Worm (Caenorhabditis elegans) whole organism, L2 larva: ENCODE measurements around the gene F47B8.1.

Experiments used
- C34F6.9 ChIP-seq: fragments of 150-350 bp; optimal IDR thresholded peaks from 2 replicates; lab custom pipeline; 2014; ENCODE audit warnings: missing biosample characterization, missing genetic modification characterization
- F13H6.1 ChIP-seq: sonication (generic microtip); optimal IDR thresholded peaks from 2 replicates; lab custom pipeline; 2016; ENCODE audit warnings: missing genetic modification characterization, missing compliant biosample characterization
- Y55F3AM.14 ChIP-seq: fragments of 200-800 bp; sonication (Bioruptor generic); optimal IDR thresholded peaks from 2 replicates; lab custom pipeline; 2018; ENCODE audit warnings: mild to moderate bottlenecking, missing genetic modification characterization, missing compliant biosample characterization
- ZK546.5 ChIP-seq: sonication (generic microtip); optimal IDR thresholded peaks from 2 replicates; lab custom pipeline; 2017; ENCODE audit warnings: missing biosample characterization, missing genetic modification characterization
- alr-1 ChIP-seq: fragments of 150-350 bp; optimal IDR thresholded peaks from 2 replicates; lab custom pipeline; 2014; ENCODE audit warnings: missing biosample characterization, missing genetic modification characterization
- aly-2 ChIP-seq: fragments of 150-350 bp; optimal IDR thresholded peaks from 2 replicates; lab custom pipeline; 2014; ENCODE audit warnings: missing biosample characterization, missing genetic modification characterization
- blmp-1 ChIP-seq: sonication (generic microtip); optimal IDR thresholded peaks from 2 replicates; lab custom pipeline; 2017; ENCODE audit warnings: missing genetic modification characterization, mild to moderate bottlenecking, missing compliant biosample characterization, antibody characterized with exemption, moderate library complexity; ENCODE audit not compliant: insufficient read depth
- ceh-16 ChIP-seq: fragments of 150-350 bp; optimal IDR thresholded peaks from 2 replicates; lab custom pipeline; 2014; ENCODE audit warnings: missing biosample characterization, missing genetic modification characterization
- ceh-82 ChIP-seq: fragments of 150-350 bp; optimal IDR thresholded peaks from 2 replicates; lab custom pipeline; 2014; ENCODE audit warnings: missing biosample characterization, missing genetic modification characterization
- crh-2 ChIP-seq: sonication (generic microtip); optimal IDR thresholded peaks from 2 replicates; lab custom pipeline; 2017; ENCODE audit warnings: missing biosample characterization, missing genetic modification characterization
- egl-27 ChIP-seq: sonication (generic microtip); optimal IDR thresholded peaks from 3 replicates; lab custom pipeline; 2017; ENCODE audit warnings: missing biosample characterization, missing genetic modification reagents, missing genetic modification characterization
- elt-1 ChIP-seq: fragments of 150-350 bp; optimal IDR thresholded peaks from 2 replicates; lab custom pipeline; 2014; ENCODE audit warnings: missing biosample characterization, missing genetic modification characterization
- elt-3 ChIP-seq: sonication (generic microtip); optimal IDR thresholded peaks from 2 replicates; lab custom pipeline; 2017; ENCODE audit warnings: missing biosample characterization, missing genetic modification characterization
- fos-1 ChIP-seq: fragments of 150-350 bp; optimal IDR thresholded peaks from 2 replicates; lab custom pipeline; 2014; ENCODE audit warnings: missing biosample characterization, missing genetic modification characterization
- lin-11 ChIP-seq: fragments of 150-350 bp; sonication (generic microtip); optimal IDR thresholded peaks from 2 replicates; lab custom pipeline; 2014; ENCODE audit warnings: missing biosample characterization, missing genetic modification characterization, inconsistent platforms, mixed read lengths
- lin-13 ChIP-seq: fragments of 150-350 bp; optimal IDR thresholded peaks from 2 replicates; lab custom pipeline; 2014; ENCODE audit warnings: missing biosample characterization, missing genetic modification reagents, missing genetic modification characterization
- lin-39 ChIP-seq: fragments of 150-350 bp; optimal IDR thresholded peaks from 2 replicates; lab custom pipeline; 2014; ENCODE audit warnings: missing biosample characterization, missing genetic modification reagents, missing genetic modification characterization
- lsy-2 ChIP-seq, 2 experiments: fragments of 150-350 bp in 1 of 2; sonication (generic microtip) in 1 of 2; optimal IDR thresholded peaks; 2 replicates each; lab custom pipeline; 2014 to 2017; ENCODE audit warnings: missing biosample characterization in 2 of 2, missing genetic modification characterization in 2 of 2
- mab-5 ChIP-seq: fragments of 150-350 bp; optimal IDR thresholded peaks from 2 replicates; lab custom pipeline; 2014; ENCODE audit warnings: missing biosample characterization, missing genetic modification characterization
- mbf-1 ChIP-seq: sonication (generic microtip); optimal IDR thresholded peaks from 2 replicates; lab custom pipeline; 2017; ENCODE audit warnings: missing biosample characterization, missing genetic modification characterization
- mdl-1 ChIP-seq, 2 experiments: fragments of 150-350 bp in 1 of 2; sonication (generic microtip) in 1 of 2; optimal IDR thresholded peaks; 2 replicates each; lab custom pipeline; 2017; ENCODE audit warnings: missing biosample characterization in 2 of 2, missing genetic modification characterization in 2 of 2
- nhr-10 ChIP-seq: sonication (generic microtip); optimal IDR thresholded peaks from 2 replicates; lab custom pipeline; 2017; ENCODE audit warnings: missing biosample characterization, missing genetic modification characterization
- nhr-11 ChIP-seq: fragments of 150-350 bp; optimal IDR thresholded peaks from 2 replicates; lab custom pipeline; 2014; ENCODE audit warnings: missing biosample characterization, missing genetic modification characterization
- nhr-21 ChIP-seq: fragments of 150-350 bp; optimal IDR thresholded peaks from 2 replicates; lab custom pipeline; 2014; ENCODE audit warnings: missing biosample characterization, missing genetic modification characterization
- nhr-25 ChIP-seq: fragments of 150-350 bp; sonication (generic microtip); optimal IDR thresholded peaks from 3 replicates; lab custom pipeline; 2014; ENCODE audit warnings: missing biosample characterization, missing genetic modification characterization
- nhr-6 ChIP-seq: fragments of 150-350 bp; optimal IDR thresholded peaks from 2 replicates; lab custom pipeline; 2014; ENCODE audit warnings: missing biosample characterization, missing genetic modification characterization
- nhr-77 ChIP-seq: fragments of 150-350 bp; optimal IDR thresholded peaks from 2 replicates; lab custom pipeline; 2014; ENCODE audit warnings: missing biosample characterization, missing genetic modification characterization
- sem-4 ChIP-seq: fragments of 150-350 bp; optimal IDR thresholded peaks from 2 replicates; lab custom pipeline; 2014; ENCODE audit warnings: missing biosample characterization, missing genetic modification reagents, missing genetic modification characterization
- sma-3 ChIP-seq: sonication (generic microtip); optimal IDR thresholded peaks from 2 replicates; lab custom pipeline; 2016; ENCODE audit warnings: missing genetic modification reagents, missing genetic modification characterization, missing compliant biosample characterization
- sma-9 ChIP-seq, 2 experiments: fragments of 150-350 bp in 1 of 2; sonication (generic microtip) in 1 of 2; optimal IDR thresholded peaks; 2 replicates each; lab custom pipeline; 2014 to 2016; ENCODE audit warnings: missing genetic modification characterization in 2 of 2, mild to moderate bottlenecking in 1 of 2, missing biosample characterization in 1 of 2, missing compliant biosample characterization in 1 of 2, missing genetic modification reagents in 1 of 2, moderate library complexity in 1 of 2
- snpc-4 ChIP-seq: fragments of 150-350 bp; optimal IDR thresholded peaks from 2 replicates; lab custom pipeline; 2014; ENCODE audit warnings: missing biosample characterization, missing genetic modification characterization
- unc-55 ChIP-seq: fragments of 150-350 bp; sonication (generic microtip); optimal IDR thresholded peaks from 3 replicates; lab custom pipeline; 2014; ENCODE audit warnings: missing biosample characterization, missing genetic modification reagents, missing genetic modification characterization
- unc-62 ChIP-seq: fragments of 150-350 bp; optimal IDR thresholded peaks from 2 replicates; lab custom pipeline; 2014; ENCODE audit warnings: missing biosample characterization, missing genetic modification reagents, missing genetic modification characterization
- zag-1 ChIP-seq: fragments of 150-350 bp; optimal IDR thresholded peaks from 2 replicates; lab custom pipeline; 2014; ENCODE audit warnings: missing biosample characterization, missing genetic modification characterization

Gene F47B8.1

ce11 chrV:14289363-14289762 is 24.8 kb downstream of the F47B8.1 start, which contains the start of gene F14D7.1:
F14D7.1 (minus strand) TSS chrV:14289463.
- no peak for TF ChIP-seq mbf-1 (tag; lab: Kevin White, UChicago)
- TF ChIP-seq unc-62: no peak
- no peak for TF ChIP-seq nhr-6 (tag; lab: Kevin White, UChicago)
- no peak for TF ChIP-seq egl-27 (tag; lab: Kevin White, UChicago)
- TF ChIP-seq nhr-11 (tag; lab: Kevin White, UChicago): no peak
- no peak for TF ChIP-seq lin-11 (tag; lab: Kevin White, UChicago)
- TF ChIP-seq sma-3: no peak
- no peak for TF ChIP-seq lsy-2 (tag; optimal IDR thresholded peaks at IDR 0.05; lab: Kevin White, UChicago)
- no peak for TF ChIP-seq nhr-25 (tag; lab: Kevin White, UChicago)
- TF ChIP-seq blmp-1 (tag; lab: Kevin White, UChicago): no peak
- TF ChIP-seq mdl-1 (tag; optimal IDR thresholded peaks at IDR 0.05; lab: Kevin White, UChicago): no peak
- no peak for TF ChIP-seq Y55F3AM.14
- TF ChIP-seq alr-1: no peak

DNA sequence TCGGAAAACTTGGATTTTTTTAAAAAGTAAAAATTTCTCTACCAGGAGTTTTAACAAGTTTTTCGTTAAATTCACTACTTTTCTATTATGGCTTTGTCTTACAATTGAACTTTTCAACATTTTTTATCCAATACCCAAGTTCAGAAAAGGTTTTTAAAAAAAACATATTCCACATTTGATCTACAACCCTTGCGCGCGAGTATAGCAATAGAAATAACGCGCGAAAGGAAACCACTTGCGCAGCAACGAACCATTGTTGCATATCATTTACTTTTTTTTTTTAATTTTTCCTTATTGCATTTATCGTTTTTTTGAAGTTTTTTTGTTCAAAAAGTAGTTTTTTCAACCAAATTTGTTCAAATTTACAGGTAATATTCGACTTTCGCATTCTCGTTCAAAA is 28.3 kb downstream of the F47B8.1 start, which contains the start of gene F40G12.11:
Gene F40G12.11, plus strand, starts transcription at position 369 of the 400 bp plus-strand sequence.
- TF ChIP-seq lin-11 (tag; lab: Kevin White, UChicago): no peak
- TF ChIP-seq lin-13 (GFP tag; lab: Kevin White, UChicago): no peak
- no peak for TF ChIP-seq aly-2 (tag; lab: Kevin White, UChicago)
- no peak for TF ChIP-seq crh-2 (tag; lab: Kevin White, UChicago)
- no peak for TF ChIP-seq zag-1
- no peak for TF ChIP-seq mbf-1 (tag; lab: Kevin White, UChicago)
- TF ChIP-seq nhr-10 (tag; lab: Kevin White, UChicago): no peak
- TF ChIP-seq lin-39 (tag; lab: Kevin White, UChicago): no peak
- TF ChIP-seq mdl-1 (tag; optimal IDR thresholded peaks at IDR 0.05; lab: Kevin White, UChicago): no peak
- no peak for TF ChIP-seq sem-4

- TF ChIP-seq sma-9 (GFP tag; optimal IDR thresholded peaks at IDR 0.05; lab: Kevin White, UChicago) (no peak), sma-9 (tag; optimal IDR thresholded peaks at IDR 0.05; lab: Kevin White, UChicago) (no peak), F13H6.1 (tag; lab: Kevin White, UChicago) (no peak), mab-5 (tag; lab: Kevin White, UChicago) (no peak), aly-2 (tag; lab: Kevin White, UChicago) (no peak), C34F6.9 (tag; lab: Kevin White, UChicago) (no peak), ceh-82 (tag; lab: Kevin White, UChicago) (no peak), lin-39 (tag; lab: Kevin White, UChicago) (no peak), ZK546.5 (tag; lab: Kevin White, UChicago) (no peak), sem-4 (no peak), elt-3 (no peak), Y55F3AM.14 (no peak), nhr-77 (tag; lab: Kevin White, UChicago) (no peak), nhr-6 (tag; lab: Kevin White, UChicago) (no peak)
These were observed 30.9 kb downstream of the F47B8.1 start, which contains the start of gene F40G12.10 for ce11 chrV:14283241-14283640. F40G12.10 (plus strand) TSS chrV:14283541.

DNA sequence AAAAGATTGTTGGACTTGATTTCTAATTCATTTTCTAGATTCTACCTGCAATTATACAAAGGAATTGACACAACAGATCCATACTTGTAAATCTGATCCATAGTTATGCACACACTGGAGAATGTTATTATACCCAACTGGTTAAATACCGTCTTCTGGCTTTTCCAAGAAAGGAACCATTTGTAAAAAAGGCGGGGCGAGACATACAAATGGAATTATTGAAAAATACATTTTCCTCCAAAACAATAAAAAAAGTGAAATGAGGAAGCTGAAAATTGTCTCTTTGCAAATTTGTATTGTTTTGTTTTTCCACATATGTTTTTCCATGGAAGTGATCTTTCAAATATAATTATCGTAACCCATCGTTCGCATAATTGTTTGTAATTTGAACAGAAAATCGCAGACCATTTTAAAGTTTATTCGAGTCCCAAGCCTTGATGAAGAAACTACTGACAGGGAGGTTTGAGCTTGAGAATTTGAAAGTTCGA is 31.9 kb downstream of the F47B8.1 start, which contains the start of the genes srt-74 and F40G12.9:
Gene srt-74, minus strand, starts transcription at position 101 of the 488 bp plus-strand sequence.
Gene F40G12.9, plus strand, starts transcription at position 438 of the 488 bp plus-strand sequence.
- TF ChIP-seq nhr-21 (no peak), nhr-6 (tag; lab: Kevin White, UChicago) (no peak), ceh-82 (tag; lab: Kevin White, UChicago) (no peak), elt-1 (tag; lab: Kevin White, UChicago) (no peak), snpc-4 (tag; lab: Kevin White, UChicago) (no peak), ceh-16 (tag; lab: Kevin White, UChicago) (no peak), blmp-1 (tag; lab: Kevin White, UChicago) (no peak), fos-1 (tag; lab: Kevin White, UChicago) (no peak), unc-55 (no peak), nhr-25 (tag; lab: Kevin White, UChicago) (no peak), nhr-77 (tag; lab: Kevin White, UChicago) (no peak), unc-62 (no peak), zag-1 (no peak), C34F6.9 (tag; lab: Kevin White, UChicago) (no peak), nhr-11 (tag; lab: Kevin White, UChicago) (no peak)
